Fruit fly (Drosophila melanogaster): ENCODE data around the gene Sf3b5.

- no peak for TF ChIP-seq GATAe (GFP tag; conservative IDR thresholded peaks at IDR 0.05)
- no peak for TF ChIP-seq Taf1 (GFP tag; IDR thresholded peaks at IDR 0.05)
- TF ChIP-seq CG18262 (tag; optimal IDR thresholded peaks at IDR 0.05) = no peak
- TF ChIP-seq CG17829 (tag; optimal IDR thresholded peaks at IDR 0.05) = no peak
- no peak for TF ChIP-seq CG7839 (tag; optimal IDR thresholded peaks at IDR 0.05)
- TF ChIP-seq stwl (tag; optimal IDR thresholded peaks at IDR 0.05) = no peak
- TF ChIP-seq Nf-YA (GFP tag; IDR thresholded peaks at IDR 0.05) = no peak
Observed at dm6 chr3R:9049091-9049981, 34.2 kb upstream of the Sf3b5 start.

All from whole organism, embryonic.